Worm (Caenorhabditis elegans) whole organism, young adult: ENCODE measurements around the gene nep-17.

Experiments
- F10E7.11 ChIP-seq: sonication (generic microtip); optimal IDR thresholded peaks from 2 replicates; lab custom pipeline; 2017; ENCODE audit warnings: mild to moderate bottlenecking, missing genetic modification characterization, moderate library complexity, missing compliant biosample characterization
- F22D6.2 ChIP-seq: sonication (generic microtip); optimal IDR thresholded peaks from 2 replicates; lab custom pipeline; 2016; ENCODE audit warnings: mild to moderate bottlenecking, missing genetic modification characterization, missing compliant biosample characterization
- F23B12.7 ChIP-seq: sonication (generic microtip); optimal IDR thresholded peaks from 2 replicates; lab custom pipeline; 2017; ENCODE audit warnings: missing genetic modification characterization, mild to moderate bottlenecking, missing compliant biosample characterization, antibody characterized with exemption, moderate library complexity; ENCODE audit not compliant: insufficient read depth
- F37B4.10 ChIP-seq: fragments of 200-800 bp; sonication (Bioruptor generic); IDR thresholded peaks from 2 replicates; pipeline ENCODE4 v1.3.6; 2022; ENCODE audit warnings: missing genetic modification characterization, missing compliant biosample characterization
- akir-1 ChIP-seq: fragments of 200-800 bp; sonication (Bioruptor generic); optimal IDR thresholded peaks from 2 replicates; lab custom pipeline; 2018; ENCODE audit warnings: mild to moderate bottlenecking, missing genetic modification characterization, moderate library complexity, missing compliant biosample characterization
- aptf-3 ChIP-seq: fragments of 200-800 bp; sonication (Bioruptor generic); IDR thresholded peaks from 2 replicates; pipeline ENCODE4 v1.3.6; 2022; ENCODE audit warnings: missing genetic modification characterization, missing compliant biosample characterization
- atf-7 ChIP-seq: sonication (generic microtip); optimal IDR thresholded peaks from 2 replicates; lab custom pipeline; 2017; ENCODE audit warnings: mild to moderate bottlenecking, missing genetic modification characterization, missing compliant biosample characterization
- attf-5 ChIP-seq: fragments of 200-800 bp; sonication (Bioruptor generic); optimal IDR thresholded peaks from 2 replicates; lab custom pipeline; 2018; ENCODE audit warnings: mild to moderate bottlenecking, missing genetic modification characterization, missing compliant biosample characterization
- ceh-79 ChIP-seq: sonication (generic microtip); optimal IDR thresholded peaks from 2 replicates; lab custom pipeline; 2017; ENCODE audit warnings: mild to moderate bottlenecking, missing genetic modification characterization, missing compliant biosample characterization
- chd-7 ChIP-seq: sonication (generic microtip); optimal IDR thresholded peaks from 2 replicates; lab custom pipeline; 2016; ENCODE audit warnings: mild to moderate bottlenecking, missing genetic modification characterization, moderate library complexity, missing compliant biosample characterization
- dox-1 ChIP-seq: fragments of 200-800 bp; sonication (Bioruptor generic); IDR thresholded peaks from 2 replicates; pipeline ENCODE4 v1.3.6; 2022; ENCODE audit warnings: missing genetic modification reagents, missing genetic modification characterization, missing compliant biosample characterization
- dpff-1 ChIP-seq: sonication (generic microtip); optimal IDR thresholded peaks from 2 replicates; lab custom pipeline; 2017; ENCODE audit warnings: mild to moderate bottlenecking, missing genetic modification characterization, missing compliant biosample characterization
- egl-44 ChIP-seq: fragments of 200-800 bp; sonication (Bioruptor generic); IDR thresholded peaks from 2 replicates; pipeline ENCODE4 v1.3.6; 2022; ENCODE audit warnings: missing genetic modification reagents, missing genetic modification characterization, missing compliant biosample characterization
- egrh-3 ChIP-seq: fragments of 200-800 bp; sonication (Bioruptor generic); IDR thresholded peaks from 2 replicates; pipeline ENCODE4 v1.3.6; 2022; ENCODE audit warnings: missing genetic modification reagents, missing genetic modification characterization, missing compliant biosample characterization
- ekl-4 ChIP-seq: fragments of 200-800 bp; sonication (Bioruptor generic); IDR thresholded peaks from 2 replicates; pipeline ENCODE4 v1.3.6; 2022; ENCODE audit warnings: missing genetic modification reagents, missing genetic modification characterization, missing compliant biosample characterization
- fkh-3 ChIP-seq: sonication (generic microtip); optimal IDR thresholded peaks from 2 replicates; lab custom pipeline; 2016; ENCODE audit warnings: mild to moderate bottlenecking, missing genetic modification characterization, missing compliant biosample characterization
- him-1 ChIP-seq: sonication (generic microtip); optimal IDR thresholded peaks from 2 replicates; lab custom pipeline; 2016; ENCODE audit warnings: missing genotype, missing genetic modification reagents, missing genetic modification characterization, missing compliant biosample characterization
- hlh-12 ChIP-seq: sonication (generic microtip); optimal IDR thresholded peaks from 2 replicates; lab custom pipeline; 2016; ENCODE audit warnings: missing genetic modification characterization, missing compliant biosample characterization
- hmg-1.2 ChIP-seq: fragments of 200-800 bp; sonication (Bioruptor generic); IDR thresholded peaks from 2 replicates; pipeline ENCODE4 v1.3.6; 2022; ENCODE audit warnings: missing genetic modification reagents, missing genetic modification characterization, missing compliant biosample characterization
- lag-1 ChIP-seq: fragments of 200-800 bp; sonication (Bioruptor generic); IDR thresholded peaks from 2 replicates; pipeline ENCODE4 v1.3.6; 2022; ENCODE audit warnings: missing genetic modification reagents, missing genetic modification characterization, missing compliant biosample characterization
- let-607 ChIP-seq, 2 experiments: fragments of 200-800 bp in 1 of 2; sonication (Bioruptor generic) in 1 of 2; sonication (generic microtip) in 1 of 2; optimal IDR thresholded peaks; 2 replicates each; lab custom pipeline; 2016 to 2018; ENCODE audit warnings: mild to moderate bottlenecking in 2 of 2, missing compliant biosample characterization in 2 of 2, missing genetic modification characterization in 2 of 2, moderate library complexity in 2 of 2, missing genotype in 1 of 2
- lin-54 ChIP-seq: fragments of 200-800 bp; sonication (Bioruptor generic); optimal IDR thresholded peaks from 2 replicates; lab custom pipeline; 2018; ENCODE audit warnings: mild to moderate bottlenecking, missing genetic modification characterization, missing compliant biosample characterization
- lsl-1 ChIP-seq: fragments of 200-800 bp; sonication (Bioruptor generic); optimal IDR thresholded peaks from 2 replicates; lab custom pipeline; 2018; ENCODE audit warnings: mild to moderate bottlenecking, missing genetic modification characterization, moderate library complexity, missing compliant biosample characterization
- nhr-80 ChIP-seq: sonication (generic microtip); optimal IDR thresholded peaks from 2 replicates; lab custom pipeline; 2016; ENCODE audit warnings: missing genetic modification characterization, missing compliant biosample characterization
- nhr-90 ChIP-seq: sonication (generic microtip); optimal IDR thresholded peaks from 2 replicates; lab custom pipeline; 2016; ENCODE audit warnings: missing genotype, mild to moderate bottlenecking, missing genetic modification characterization, missing compliant biosample characterization
- pha-4 ChIP-seq: fragments of 150-350 bp; sonication (generic microtip); optimal IDR thresholded peaks from 2 replicates; lab custom pipeline; 2014; ENCODE audit warnings: missing biosample characterization, missing genetic modification reagents, missing genetic modification characterization
- snpc-1.1 ChIP-seq: sonication (generic microtip); optimal IDR thresholded peaks from 2 replicates; lab custom pipeline; 2017; ENCODE audit warnings: missing genetic modification characterization, mild to moderate bottlenecking, missing compliant biosample characterization, antibody characterized with exemption, moderate library complexity, missing genotype, missing genetic modification reagents; ENCODE audit not compliant: insufficient read depth
- snpc-4 ChIP-seq, 5 experiments: fragments of 150-350 bp in 1 of 5; sonication (generic microtip) in 4 of 5; optimal IDR thresholded peaks; 2 replicates each; lab custom pipeline; 2014 to 2018; ENCODE audit warnings: missing genetic modification characterization in 5 of 5, missing biosample characterization in 3 of 5, antibody characterized with exemption in 2 of 5, mild to moderate bottlenecking in 2 of 5, missing compliant biosample characterization in 2 of 5, missing genotype in 2 of 5, moderate library complexity in 2 of 5, missing genetic modification reagents in 1 of 5
- zfh-2 ChIP-seq: fragments of 200-800 bp; sonication (Bioruptor generic); conservative IDR thresholded peaks from 2 replicates; pipeline ENCODE4 v1.3.6; 2022; ENCODE audit warnings: missing genetic modification reagents, missing genetic modification characterization, missing compliant biosample characterization
- zim-3 ChIP-seq: sonication (generic microtip); optimal IDR thresholded peaks from 2 replicates; lab custom pipeline; 2017; ENCODE audit warnings: mild to moderate bottlenecking, missing genetic modification characterization, moderate library complexity, missing compliant biosample characterization
- ztf-25 ChIP-seq: fragments of 200-800 bp; sonication (Bioruptor generic); IDR thresholded peaks from 2 replicates; pipeline ENCODE4 v1.3.6; 2022; ENCODE audit warnings: missing genetic modification reagents, missing genetic modification characterization, missing compliant biosample characterization
- ztf-28 ChIP-seq: fragments of 200-800 bp; sonication (Bioruptor generic); IDR thresholded peaks from 2 replicates; pipeline ENCODE4 v1.3.6; 2022; ENCODE audit warnings: missing genetic modification reagents, missing genetic modification characterization, missing compliant biosample characterization
- ztf-3 ChIP-seq: fragments of 200-800 bp; sonication (Bioruptor generic); optimal IDR thresholded peaks from 2 replicates; lab custom pipeline; 2018; ENCODE audit warnings: mild to moderate bottlenecking, missing genetic modification characterization, missing compliant biosample characterization
- ztf-6 ChIP-seq: fragments of 200-800 bp; sonication (Bioruptor generic); IDR thresholded peaks from 2 replicates; pipeline ENCODE4 v1.3.6; 2022; ENCODE audit warnings: missing genetic modification reagents, missing genetic modification characterization, missing compliant biosample characterization

The nep-17 gene

DNA sequence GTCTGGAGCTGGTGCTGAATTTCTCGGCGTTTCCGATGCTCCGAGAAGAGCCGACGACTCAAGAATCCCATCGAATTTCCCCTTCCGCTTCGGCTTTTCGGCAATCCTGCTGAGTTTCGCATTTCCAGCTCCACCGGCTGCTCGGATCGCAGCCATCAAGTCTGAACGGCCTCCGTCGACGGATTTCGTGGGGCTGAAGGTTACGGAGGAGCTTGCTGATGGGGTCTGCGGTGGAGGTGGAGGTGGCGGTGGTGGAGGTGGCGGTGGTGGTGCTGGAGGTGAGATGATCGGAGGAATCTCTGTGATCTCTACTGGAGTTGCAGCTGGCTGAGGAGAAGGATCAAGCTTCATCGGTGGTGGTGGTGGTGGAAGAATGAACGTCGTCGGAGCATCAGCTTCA, 35.4 kb downstream of the nep-17 start:
- no peak for TF ChIP-seq F22D6.2 (tag; lab: Kevin White, UChicago)
- peak; percentile 88 for TF ChIP-seq egrh-3
- TF ChIP-seq F10E7.11 (tag; lab: Kevin White, UChicago): no peak
- TF ChIP-seq hmg-1.2 (GFP tag; lab: Robert Waterston, UW): no peak
- TF ChIP-seq hlh-12 (tag; lab: Kevin White, UChicago): no peak
- TF ChIP-seq ztf-28 (GFP tag; lab: Robert Waterston, UW): no peak
- TF ChIP-seq pha-4 (tag; lab: Kevin White, UChicago): no peak
- no peak for TF ChIP-seq akir-1 (GFP tag; lab: Kevin White, UChicago)
- no peak for TF ChIP-seq chd-7 (tag; lab: Kevin White, UChicago)
- TF ChIP-seq ztf-6 (GFP tag; lab: Robert Waterston, UW): no peak
- no peak for TF ChIP-seq nhr-90 (tag; lab: Kevin White, UChicago)
- TF ChIP-seq snpc-4 (GFP tag; optimal IDR thresholded peaks at IDR 0.05; lab: Kevin White, UChicago): no peak
- no peak for TF ChIP-seq snpc-4 (tag; optimal IDR thresholded peaks at IDR 0.05; lab: Kevin White, UChicago)
- no peak for TF ChIP-seq atf-7
- no peak for TF ChIP-seq him-1 (tag; lab: Kevin White, UChicago)
- no peak for TF ChIP-seq ekl-4 (GFP tag; lab: Robert Waterston, UW)
- TF ChIP-seq F23B12.7 (tag; lab: Kevin White, UChicago): no peak
- TF ChIP-seq zfh-2 (GFP tag; lab: Robert Waterston, UW): peak; percentile 93
- TF ChIP-seq lag-1 (GFP tag; lab: Robert Waterston, UW): no peak

DNA sequence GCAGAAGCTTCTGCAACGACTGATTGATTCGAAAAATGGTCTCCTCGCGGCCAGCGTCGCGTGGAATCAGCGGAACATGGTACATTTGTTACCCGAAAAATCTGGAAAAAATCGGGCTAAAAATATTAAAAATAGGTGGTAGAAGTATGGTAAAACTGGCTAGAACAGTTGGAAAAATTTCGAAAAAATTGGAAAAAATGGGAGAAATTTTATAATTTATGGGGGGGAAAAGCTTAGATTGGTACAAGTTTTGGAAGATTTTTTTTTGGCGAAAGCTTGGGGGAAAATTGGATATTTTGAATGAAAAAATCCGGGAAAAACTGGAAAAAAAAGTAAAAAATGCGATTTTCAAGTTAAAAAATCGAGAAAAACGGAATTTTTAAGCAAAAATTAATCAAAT, 39.9 kb downstream of the nep-17 start, which contains the start of gene ddl-2:
ddl-2 (minus strand) TSS at position 101 of the 400 bp plus-strand sequence.
- TF ChIP-seq him-1 (tag; lab: Kevin White, UChicago) (no peak), lag-1 (GFP tag; lab: Robert Waterston, UW) (no peak), fkh-3 (tag; lab: Kevin White, UChicago) (no peak), aptf-3 (GFP tag; lab: Robert Waterston, UW) (no peak), atf-7 (no peak), let-607 (tag; optimal IDR thresholded peaks at IDR 0.05; lab: Kevin White, UChicago) (no peak), dox-1 (no peak), egl-44 (GFP tag; lab: Robert Waterston, UW) (no peak), ztf-3 (no peak), nhr-80 (tag; lab: Kevin White, UChicago) (no peak), lin-54 (GFP tag; lab: Kevin White, UChicago) (no peak), zim-3 (no peak), snpc-1.1 (tag; lab: Kevin White, UChicago) (no peak), ceh-79 (tag; lab: Kevin White, UChicago) (no peak), dpff-1 (tag; lab: Kevin White, UChicago) (no peak), attf-5 (GFP tag; lab: Kevin White, UChicago) (no peak), lsl-1 (GFP tag; lab: Kevin White, UChicago) (no peak), ztf-25 (GFP tag; lab: Robert Waterston, UW) (no peak)

DNA sequence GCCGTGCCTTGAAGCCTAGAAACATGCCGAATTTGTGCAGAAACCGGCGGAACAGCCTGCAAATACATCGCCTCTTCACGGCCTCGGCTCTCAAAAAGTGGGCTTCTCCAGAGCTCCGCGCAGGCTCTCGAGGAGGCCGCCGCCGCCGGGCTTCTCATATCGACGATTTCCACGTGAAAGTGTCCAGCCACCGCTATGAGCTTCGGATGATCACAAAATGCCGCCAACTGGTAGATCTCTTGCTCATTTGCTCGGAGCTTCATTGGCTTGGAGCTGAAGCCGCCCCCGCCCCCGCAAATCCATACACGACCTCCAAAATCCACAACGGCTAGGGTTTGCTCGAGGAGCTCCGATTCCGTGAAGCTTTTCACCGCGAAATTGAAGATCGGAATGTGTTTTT, 52.9 kb downstream of the nep-17 start:
- TF ChIP-seq F22D6.2 (tag; lab: Kevin White, UChicago) (no peak), F37B4.10 (0 out of 2 replicates have a peak, but pooled peaks have one; percentile 7), egrh-3 (peak; percentile 42; the same call in 1 of the 2 replicates)
- TF ChIP-seq, all 124 proteins: peak for 2
